Worm (Caenorhabditis elegans): ENCODE measurements around the gene nhr-222.
A peak's percentile ranks its signal among the peaks of the same experiment; 100 is the strongest.
"Not testable (repeated sequence)": the region's sequence is repeated elsewhere in the genome, so short reads cannot be mapped to it uniquely, and the experiment has no call there.

The nhr-222 gene

DNA sequence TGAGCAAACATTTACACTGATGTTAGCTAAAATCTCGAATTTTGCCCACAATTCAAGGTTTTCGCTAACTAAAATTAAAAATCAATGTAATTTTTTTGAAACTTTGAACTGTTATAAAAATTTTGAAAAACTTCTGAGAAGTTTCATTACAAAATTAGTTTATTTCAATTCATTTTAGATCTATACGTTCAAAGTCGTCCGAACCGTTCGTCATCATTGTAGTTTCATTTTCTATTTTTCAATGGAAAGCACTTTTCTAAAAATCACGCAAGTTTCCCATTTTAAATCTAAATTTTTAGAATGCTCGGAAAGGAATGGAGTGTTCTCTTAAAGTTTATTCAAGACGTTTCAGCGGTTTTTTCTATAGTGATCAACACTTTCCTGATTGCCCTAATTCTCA is 33.4 kb downstream of the nhr-222 start, which contains the start of gene str-228:
TSS of gene str-228 (plus strand) at position 301 of the 400 bp plus-strand sequence.
- TF ChIP-seq aha-1 (tag) (peak; percentile 42), ceh-62 (tag; optimal IDR thresholded peaks at IDR 0.05) (no peak)

DNA sequence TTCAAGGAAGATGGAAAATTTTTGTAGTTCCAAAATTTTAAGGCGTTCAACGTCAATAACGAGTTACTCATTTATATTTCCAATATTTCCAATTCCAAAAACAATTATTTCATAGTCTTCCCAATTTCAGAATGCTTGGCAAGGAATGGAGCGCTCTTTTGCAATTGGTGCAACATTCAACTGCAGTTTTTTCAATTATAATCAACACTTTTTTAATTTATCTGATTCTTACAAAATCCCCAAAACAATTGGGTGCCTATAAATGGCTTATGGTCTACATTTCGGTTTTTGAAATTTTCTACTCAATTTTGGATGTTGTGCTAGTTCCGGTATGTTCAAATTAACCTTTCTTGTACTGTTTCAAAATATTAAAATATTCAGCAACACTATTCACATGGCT is 35.6 kb downstream of the nhr-222 start, which contains the start of gene str-225:
TSS of gene str-225 (plus strand) at position 132 of the 400 bp plus-strand sequence.
- no peak for TF ChIP-seq D1046.2 (GFP tag; IDR thresholded peaks at IDR 0.05)
- no peak for TF ChIP-seq ama-1 (optimal IDR thresholded peaks at IDR 0.05)
- no peak for TF ChIP-seq unc-39 (tag; optimal IDR thresholded peaks at IDR 0.05)
- TF ChIP-seq lin-39 (tag; optimal IDR thresholded peaks at IDR 0.05), result no peak
- no peak for TF ChIP-seq lim-7 (GFP tag; IDR thresholded peaks at IDR 0.05)
- no peak for TF ChIP-seq nhr-77 (tag; optimal IDR thresholded peaks at IDR 0.05)
- no peak for TF ChIP-seq dpl-1 (GFP tag; optimal IDR thresholded peaks at IDR 0.05)
- peak in 1 of 2 experiments; percentile 93 for TF ChIP-seq unc-62 (GFP tag; optimal IDR thresholded peaks at IDR 0.05 in 1 of 2)
- TF ChIP-seq unc-62 (tag; optimal IDR thresholded peaks at IDR 0.05), result no peak

DNA sequence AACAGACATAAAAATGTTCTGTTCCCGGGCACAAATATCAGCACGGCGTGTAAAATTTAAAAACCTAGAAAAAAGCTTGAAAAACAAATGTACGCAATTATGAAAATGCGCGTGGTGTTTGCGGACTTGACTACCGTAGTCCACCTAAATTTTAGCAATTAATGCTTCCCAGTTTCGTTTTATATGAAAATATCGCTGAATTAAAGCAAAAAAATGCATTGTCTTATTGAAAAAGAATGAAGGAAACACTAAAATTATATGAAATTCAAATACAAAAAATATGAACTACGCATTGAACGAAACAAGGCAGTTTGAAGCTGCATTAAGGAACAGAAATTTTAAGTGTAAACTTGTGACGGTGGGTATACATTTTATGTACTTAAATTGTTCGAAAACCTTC is 37.0 kb downstream of the nhr-222 start, which contains the start of gene ugt-64:
TSS of gene ugt-64 (minus strand) at position 101 of the 400 bp plus-strand sequence.
- TF ChIP-seq mep-1 (tag; optimal IDR thresholded peaks at IDR 0.05); ceh-32 (tag; optimal IDR thresholded peaks at IDR 0.05; ENCODE audit: poor library complexity); nhr-111 (GFP tag; optimal IDR thresholded peaks at IDR 0.05): not testable (repeated sequence)

DNA sequence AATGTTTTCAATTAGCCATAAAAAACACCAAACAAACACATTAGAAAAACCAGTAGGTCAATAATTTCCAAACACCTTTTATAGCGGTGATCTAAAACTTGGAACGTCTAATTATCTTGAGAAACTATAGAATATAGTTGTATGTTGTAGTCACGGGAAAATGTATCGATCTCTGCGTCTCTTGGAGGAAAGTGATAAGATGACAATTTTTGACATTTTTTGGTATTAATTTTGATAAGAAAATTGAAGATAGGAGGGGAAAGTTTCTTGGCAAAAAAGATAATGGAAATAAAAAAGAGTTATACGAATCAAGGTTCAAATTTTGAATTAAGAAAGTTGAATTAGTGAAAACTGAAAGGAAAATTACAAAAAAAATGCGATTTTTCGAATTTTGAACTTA is 37.5 kb downstream of the nhr-222 start:
- TF ChIP-seq pqm-1 (tag; optimal IDR thresholded peaks at IDR 0.05) (peak; percentile 78), lin-15B (tag; optimal IDR thresholded peaks at IDR 0.05) (no peak), nhr-41 (GFP tag; IDR thresholded peaks at IDR 0.05) (0 out of 2 replicates have a peak, but pooled peaks have one; percentile 22), php-3 (GFP tag; IDR thresholded peaks at IDR 0.05) (peak; percentile 79; the same call in 1 of the 2 replicates), zip-11 (GFP tag; IDR thresholded peaks at IDR 0.05) (no peak), aha-1 (tag) (no peak), gei-8 (GFP tag; optimal IDR thresholded peaks at IDR 0.05) (no peak), nhr-6 (tag; optimal IDR thresholded peaks at IDR 0.05) (no peak), zip-2 (tag; optimal IDR thresholded peaks at IDR 0.05) (no peak), dpl-1 (GFP tag; optimal IDR thresholded peaks at IDR 0.05) (no peak), zfp-2 (tag; optimal IDR thresholded peaks at IDR 0.05) (no peak), F44E2.7 (GFP tag; IDR thresholded peaks at IDR 0.05) (no peak), lin-1 (GFP tag; IDR thresholded peaks at IDR 0.05) (peak; percentile 55; the same call in 1 of the 2 replicates), nhr-77 (tag; optimal IDR thresholded peaks at IDR 0.05) (peak; percentile 78), fkh-10 (GFP tag; optimal IDR thresholded peaks at IDR 0.05) (no peak), nhr-28 (tag; optimal IDR thresholded peaks at IDR 0.05) (peak; percentile 100), mdl-1 (tag; optimal IDR thresholded peaks at IDR 0.05) (peak in 1 of 2 experiments; percentile 44), dve-1 (tag; optimal IDR thresholded peaks at IDR 0.05; ENCODE audit: insufficient read depth) (peak; percentile 89), hlh-30 (tag; optimal IDR thresholded peaks at IDR 0.05; ENCODE audit: insufficient read depth) (peak; percentile 69), daf-16 (GFP tag; optimal IDR thresholded peaks at IDR 0.05) (peak in 1 of 2 experiments; percentile 47), daf-16 (tag; optimal IDR thresholded peaks at IDR 0.05) (peak; percentile 82), nhr-48 (tag; optimal IDR thresholded peaks at IDR 0.05) (peak; percentile 63), snpc-4 (tag; optimal IDR thresholded peaks at IDR 0.05) (no peak), ZK546.5 (tag; optimal IDR thresholded peaks at IDR 0.05) (no peak), nhr-42 (GFP tag; IDR thresholded peaks at IDR 0.05) (no peak), hlh-11 (tag; optimal IDR thresholded peaks at IDR 0.05) (peak; percentile 77), R02D3.7 (tag; optimal IDR thresholded peaks at IDR 0.05) (no peak), tra-1 (GFP tag; IDR thresholded peaks at IDR 0.05) (peak; percentile 60; the same call in 1 of the 2 replicates), F26F4.8 (GFP tag; conservative IDR thresholded peaks at IDR 0.05) (no peak), ama-1 (optimal IDR thresholded peaks at IDR 0.05) (no peak), Y105C5A.15 (GFP tag; IDR thresholded peaks at IDR 0.05) (no peak), dmd-6 (GFP tag; IDR thresholded peaks at IDR 0.05) (peak; percentile 98), nhr-237 (tag; optimal IDR thresholded peaks at IDR 0.05) (no peak), T20F7.1 (GFP tag; optimal IDR thresholded peaks at IDR 0.05) (peak; percentile 72), ces-1 (GFP tag; optimal IDR thresholded peaks at IDR 0.05) (no peak)

Measured in whole organism, L4 larva.